Fruit fly (Drosophila melanogaster) whole organism, embryonic: Measurements from ENCODE around the gene CheA7a.
A peak's percentile ranks its signal among the peaks of the same experiment; 100 is the strongest.

ENCODE experiments used
- CG11695 ChIP-seq: fragments of 200-800 bp; sonication (Bioruptor generic); IDR thresholded peaks from 3 replicates; pipeline ENCODE4 v1.3.6; 2022; ENCODE audit warnings: missing biosample characterization, missing genetic modification characterization
- CG12104 ChIP-seq: fragments of 200-800 bp; sonication (Bioruptor generic); optimal IDR thresholded peaks from 3 replicates; lab custom pipeline; 2016; ENCODE audit warnings: missing biosample characterization, missing genetic modification characterization
- CG12391 ChIP-seq: fragments of 200-800 bp; sonication (Bioruptor generic); optimal IDR thresholded peaks from 3 replicates; lab custom pipeline; 2018; ENCODE audit warnings: missing biosample characterization, mild to moderate bottlenecking, missing genetic modification characterization, moderate library complexity
- CG15601 ChIP-seq: fragments of 200-800 bp; sonication (Bioruptor generic); optimal IDR thresholded peaks from 3 replicates; lab custom pipeline; 2019; ENCODE audit warnings: missing biosample characterization, mild to moderate bottlenecking, missing genetic modification characterization, moderate library complexity
- CG16863 ChIP-seq: fragments of 200-800 bp; sonication (Bioruptor generic); optimal IDR thresholded peaks from 3 replicates; lab custom pipeline; 2016; ENCODE audit warnings: missing biosample characterization, missing genetic modification characterization
- CG17328 ChIP-seq: fragments of 200-800 bp; sonication (Bioruptor generic); IDR thresholded peaks from 2 replicates; pipeline ENCODE4 v1.3.6; 2022; ENCODE audit warnings: missing biosample characterization, missing genetic modification characterization
- CG17361 ChIP-seq: fragments of 200-800 bp; sonication (Bioruptor generic); IDR thresholded peaks from 3 replicates; pipeline ENCODE4 v1.3.6; 2022; ENCODE audit warnings: missing biosample characterization, missing genetic modification characterization
- CG17829 ChIP-seq: fragments of 200-800 bp; optimal IDR thresholded peaks from 2 replicates; lab custom pipeline; 2019; ENCODE audit warnings: missing biosample characterization, mild to moderate bottlenecking, missing genetic modification characterization, moderate library complexity
- CG2202 ChIP-seq: fragments of 200-800 bp; sonication (Bioruptor generic); optimal IDR thresholded peaks from 2 replicates; lab custom pipeline; 2018; ENCODE audit warnings: missing biosample characterization, mild to moderate bottlenecking, missing genetic modification characterization
- CG31388 ChIP-seq: fragments of 200-800 bp; sonication (Bioruptor generic); optimal IDR thresholded peaks from 2 replicates; lab custom pipeline; 2016; ENCODE audit warnings: missing biosample characterization, missing genetic modification characterization
- CG32772 ChIP-seq: fragments of 200-800 bp; sonication (Bioruptor generic); IDR thresholded peaks from 2 replicates; pipeline ENCODE4 v1.3.6; 2022; ENCODE audit warnings: missing biosample characterization, missing genetic modification characterization
- CG33557 ChIP-seq: fragments of 200-800 bp; sonication (Bioruptor generic); optimal IDR thresholded peaks from 2 replicates; lab custom pipeline; 2019; ENCODE audit warnings: missing biosample characterization, mild to moderate bottlenecking, missing genetic modification characterization, moderate library complexity
- CG34224 ChIP-seq: fragments of 200-800 bp; sonication (Bioruptor generic); IDR thresholded peaks from 3 replicates; pipeline ENCODE4 v1.3.6; 2022; ENCODE audit warnings: missing biosample characterization, missing genetic modification characterization; ENCODE audit not compliant: partially characterized antibody
- CG34376 ChIP-seq: fragments of 200-800 bp; sonication (Bioruptor generic); optimal IDR thresholded peaks from 2 replicates; lab custom pipeline; 2018; ENCODE audit warnings: missing biosample characterization, mild to moderate bottlenecking, missing genetic modification characterization
- CG4820 ChIP-seq: fragments of 200-800 bp; sonication (Bioruptor generic); optimal IDR thresholded peaks from 3 replicates; lab custom pipeline; 2016; ENCODE audit warnings: missing biosample characterization, missing genetic modification characterization
- CG5245 ChIP-seq: fragments of 200-800 bp; sonication (Bioruptor generic); optimal IDR thresholded peaks from 3 replicates; lab custom pipeline; 2016; ENCODE audit warnings: missing biosample characterization, missing genetic modification characterization
- CG7745 ChIP-seq: fragments of 200-800 bp; sonication (Bioruptor generic); optimal IDR thresholded peaks from 2 replicates; lab custom pipeline; 2018; ENCODE audit warnings: missing biosample characterization, mild to moderate bottlenecking, missing genetic modification characterization, moderate library complexity
- CG9876 ChIP-seq: fragments of 200-800 bp; sonication (Bioruptor generic); optimal IDR thresholded peaks from 2 replicates; lab custom pipeline; 2016; ENCODE audit warnings: missing biosample characterization, missing genetic modification characterization
- CTCF ChIP-seq: fragments of 200-800 bp; sonication (Bioruptor generic); optimal IDR thresholded peaks from 2 replicates; lab custom pipeline; 2017; ENCODE audit warnings: missing biosample characterization, mild to moderate bottlenecking, missing genetic modification characterization, moderate library complexity
- Dad ChIP-seq: fragments of 200-800 bp; sonication (Bioruptor generic); optimal IDR thresholded peaks from 3 replicates; lab custom pipeline; 2016; ENCODE audit warnings: missing biosample characterization, missing genetic modification characterization
- Dek ChIP-seq: fragments of 200-800 bp; sonication (Bioruptor generic); optimal IDR thresholded peaks from 3 replicates; lab custom pipeline; 2019; ENCODE audit warnings: missing biosample characterization, mild to moderate bottlenecking, missing genetic modification characterization, moderate library complexity
- Doc2 ChIP-seq: fragments of 200-800 bp; sonication (Bioruptor generic); IDR thresholded peaks from 2 replicates; pipeline ENCODE4 v1.3.6; 2022; ENCODE audit warnings: missing biosample characterization, missing genetic modification characterization
- Fer1 ChIP-seq: fragments of 200-800 bp; sonication (Bioruptor generic); optimal IDR thresholded peaks from 2 replicates; lab custom pipeline; 2017; ENCODE audit warnings: missing biosample characterization, mild to moderate bottlenecking, missing genetic modification characterization
- GATAe ChIP-seq: fragments of 200-800 bp; sonication (Bioruptor generic); conservative IDR thresholded peaks from 2 replicates; pipeline ENCODE4 v1.3.6; 2022; ENCODE audit warnings: missing biosample characterization, missing genetic modification characterization
- Hand ChIP-seq: fragments of 200-800 bp; sonication (Bioruptor generic); optimal IDR thresholded peaks from 2 replicates; lab custom pipeline; 2017; ENCODE audit warnings: mild to moderate bottlenecking, missing biosample characterization, missing genetic modification reagents, missing genetic modification characterization
- Hr39 ChIP-seq: fragments of >200 bp; optimal IDR thresholded peaks from 2 replicates; lab custom pipeline; 2017
- Max ChIP-seq: fragments of 200-800 bp; sonication (Bioruptor generic); optimal IDR thresholded peaks from 2 replicates; lab custom pipeline; 2016; ENCODE audit warnings: missing biosample characterization, mild to moderate bottlenecking, missing genetic modification characterization
- NFAT ChIP-seq: fragments of 200-800 bp; sonication (Bioruptor generic); IDR thresholded peaks from 2 replicates; pipeline ENCODE4 v1.3.6; 2022; ENCODE audit warnings: missing biosample characterization, missing genetic modification characterization
- Nf-YA ChIP-seq: fragments of 200-800 bp; sonication (Bioruptor generic); IDR thresholded peaks from 2 replicates; pipeline ENCODE4 v1.3.6; 2022; ENCODE audit warnings: missing biosample characterization, missing genetic modification characterization
- NfI ChIP-seq: fragments of 200-800 bp; sonication (Bioruptor generic); optimal IDR thresholded peaks from 3 replicates; lab custom pipeline; 2018; ENCODE audit warnings: missing biosample characterization, mild to moderate bottlenecking, missing genetic modification characterization, moderate library complexity
- PHDP ChIP-seq: fragments of 200-800 bp; sonication (Bioruptor generic); optimal IDR thresholded peaks from 3 replicates; lab custom pipeline; 2018; ENCODE audit warnings: missing biosample characterization, mild to moderate bottlenecking, missing genetic modification characterization, moderate library complexity
- Rfx ChIP-seq: fragments of 200-800 bp; sonication (Bioruptor generic); IDR thresholded peaks from 2 replicates; pipeline ENCODE4 v1.3.6; 2022; ENCODE audit warnings: missing biosample characterization, missing genetic modification characterization
- Taf1 ChIP-seq: fragments of 200-800 bp; sonication (Bioruptor generic); IDR thresholded peaks from 2 replicates; pipeline ENCODE4 v1.3.6; 2022; ENCODE audit warnings: missing biosample characterization, missing genetic modification characterization
- Tbp ChIP-seq: fragments of >200 bp; optimal IDR thresholded peaks from 2 replicates; lab custom pipeline; 2018; ENCODE audit warnings: missing biosample characterization, missing genetic modification characterization
- Trl ChIP-seq, 3 experiments: fragments of >200 bp in 2 of 3; fragments of 200-800 bp in 1 of 3; sonication (Bioruptor generic) in 1 of 3; optimal IDR thresholded peaks; 2 replicates in 1 of 3; 3 replicates in 2 of 3; lab custom pipeline; 2016 to 2017; ENCODE audit warnings: missing biosample characterization in 1 of 3, missing genetic modification characterization in 1 of 3
- bsh ChIP-seq, 2 experiments: fragments of 200-800 bp; sonication (Bioruptor generic); optimal IDR thresholded peaks; 2 replicates each; lab custom pipeline; 2017 to 2018; ENCODE audit warnings: mild to moderate bottlenecking in 2 of 2, missing biosample characterization in 2 of 2, missing genetic modification characterization in 2 of 2, moderate library complexity in 1 of 2
- btn ChIP-seq: fragments of 200-800 bp; sonication (Bioruptor generic); optimal IDR thresholded peaks from 2 replicates; lab custom pipeline; 2016; ENCODE audit warnings: missing biosample characterization, missing genetic modification characterization
- fd96Cb ChIP-seq: fragments of 200-800 bp; sonication (Bioruptor generic); optimal IDR thresholded peaks from 2 replicates; lab custom pipeline; 2018; ENCODE audit warnings: missing biosample characterization, mild to moderate bottlenecking, missing genetic modification characterization, moderate library complexity
- grau ChIP-seq: fragments of 200-800 bp; optimal IDR thresholded peaks from 3 replicates; lab custom pipeline; 2019; ENCODE audit warnings: missing biosample characterization, mild to moderate bottlenecking, missing genetic modification characterization, moderate library complexity
- hkb ChIP-seq, 2 experiments: fragments of 200-800 bp in 1 of 2; fragments of >200 bp in 1 of 2; sonication (Bioruptor generic) in 1 of 2; IDR thresholded peaks in 1 of 2; optimal IDR thresholded peaks in 1 of 2; 2 replicates each; pipeline versions ENCODE4 v1.3.6 to Lab custom; 2017 to 2022; ENCODE audit warnings: missing biosample characterization in 1 of 2, missing genetic modification characterization in 1 of 2
- kah ChIP-seq: fragments of 200-800 bp; sonication (Bioruptor generic); optimal IDR thresholded peaks from 2 replicates; lab custom pipeline; 2018; ENCODE audit warnings: missing biosample characterization, mild to moderate bottlenecking, missing genetic modification characterization
- maf-S ChIP-seq: fragments of 200-800 bp; sonication (Bioruptor generic); optimal IDR thresholded peaks from 2 replicates; lab custom pipeline; 2016; ENCODE audit warnings: missing biosample characterization, missing genetic modification characterization
- nom ChIP-seq: fragments of 200-800 bp; sonication (Bioruptor generic); optimal IDR thresholded peaks from 2 replicates; lab custom pipeline; 2017; ENCODE audit warnings: missing biosample characterization, missing genetic modification characterization, mild to moderate bottlenecking, moderate library complexity, missing genetic modification reagents
- pb ChIP-seq: fragments of 200-800 bp; sonication (Bioruptor generic); optimal IDR thresholded peaks from 3 replicates; lab custom pipeline; 2016; ENCODE audit warnings: missing biosample characterization, missing genetic modification characterization
- pnt ChIP-seq: fragments of 200-800 bp; sonication (Bioruptor generic); optimal IDR thresholded peaks from 3 replicates; lab custom pipeline; 2016; ENCODE audit warnings: missing biosample characterization, missing genetic modification characterization
- prd ChIP-seq, 3 experiments: fragments of >200 bp in 2 of 3; fragments of 200-800 bp in 1 of 3; sonication (Bioruptor generic) in 1 of 3; optimal IDR thresholded peaks in 2 of 3; IDR thresholded peaks in 1 of 3; 2 replicates in 2 of 3; 3 replicates in 1 of 3; pipeline versions ENCODE4 v1.3.6 to Lab custom; 2017 to 2022; ENCODE audit warnings: missing biosample characterization in 1 of 3, missing genetic modification characterization in 1 of 3
- pzg ChIP-seq: fragments of 200-800 bp; sonication (Bioruptor generic); optimal IDR thresholded peaks from 3 replicates; lab custom pipeline; 2018; ENCODE audit warnings: missing biosample characterization, mild to moderate bottlenecking, missing genetic modification characterization, moderate library complexity
- schlank ChIP-seq: fragments of 200-800 bp; sonication (Bioruptor generic); optimal IDR thresholded peaks from 2 replicates; lab custom pipeline; 2018; ENCODE audit warnings: missing biosample characterization, mild to moderate bottlenecking, missing genetic modification characterization
- scrt ChIP-seq: fragments of 200-800 bp; sonication (Bioruptor generic); optimal IDR thresholded peaks from 2 replicates; lab custom pipeline; 2018; ENCODE audit warnings: missing biosample characterization, mild to moderate bottlenecking, missing genetic modification characterization, moderate library complexity
- vfl ChIP-seq: fragments of 200-800 bp; sonication (Bioruptor generic); optimal IDR thresholded peaks from 2 replicates; lab custom pipeline; 2016; ENCODE audit warnings: missing biosample characterization, missing genetic modification characterization

Gene CheA7a

DNA sequence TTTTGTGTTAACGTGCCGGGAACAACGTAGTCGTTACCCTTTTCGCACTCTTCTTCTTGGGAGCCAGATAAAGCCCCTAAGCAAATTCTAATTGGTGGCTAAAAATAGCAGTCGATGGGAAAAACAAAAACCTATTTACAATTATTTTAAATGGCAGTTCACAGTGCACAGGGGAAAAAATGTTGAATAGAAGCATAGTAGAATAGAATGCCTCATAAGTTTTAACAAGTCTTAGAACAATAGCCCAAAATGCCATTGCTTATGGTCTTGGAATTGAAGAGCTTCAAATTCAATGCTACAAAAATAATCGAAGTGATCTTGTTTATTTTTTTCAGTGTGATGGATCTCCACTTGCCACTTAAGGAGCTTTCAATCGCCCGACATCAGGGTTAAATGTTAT is 45.4 kb upstream of the CheA7a start (continued):
- TF ChIP-seq Doc2 (no peak), Taf1 (GFP tag; lab: Robert Waterston, UW) (peak; percentile 69), Rfx (GFP tag; lab: Robert Waterston, UW) (peak; percentile 86), btn (no peak), scrt (GFP tag; lab: Kevin White, UChicago) (peak; percentile 56), fd96Cb (peak; percentile 12), CG5245 (GFP tag; lab: Kevin White, UChicago) (peak; percentile 30), CG32772 (GFP tag; lab: Robert Waterston, UW) (peak; percentile 47; the same call in 1 of the 2 replicates), CG16863 (GFP tag; lab: Kevin White, UChicago) (peak; percentile 45), Dad (peak; percentile 24), Trl (optimal IDR thresholded peaks at IDR 0.05; lab: Kevin White, UChicago) (no peak), Trl (GFP tag; optimal IDR thresholded peaks at IDR 0.05; lab: Kevin White, UChicago) (peak; percentile 73), Nf-YA (GFP tag; lab: Robert Waterston, UW) (no peak), NFAT (GFP tag; lab: Robert Waterston, UW) (peak; percentile 63), vfl (GFP tag; lab: Kevin White, UChicago) (peak; percentile 46), CG7745 (tag; lab: Kevin White, UChicago) (no peak), CG34376 (GFP tag; lab: Kevin White, UChicago) (peak; percentile 41), maf-S (peak; percentile 54), CG11695 (peak; percentile 66; the same call in 1 of the 3 replicates), CG17361 (GFP tag; lab: Robert Waterston, UW) (0 out of 3 replicates have a peak, but pooled peaks have one; percentile 14), pb (GFP tag; lab: Kevin White, UChicago) (peak; percentile 50), CG2202 (tag; lab: Kevin White, UChicago) (no peak), schlank (tag; lab: Kevin White, UChicago) (peak; percentile 59), Tbp (GFP tag; lab: Kevin White, UChicago) (no peak), CG33557 (GFP tag; lab: Kevin White, UChicago) (no peak), CG12104 (GFP tag; lab: Kevin White, UChicago) (peak; percentile 45), hkb (optimal IDR thresholded peaks at IDR 0.05; lab: Kevin White, UChicago) (no peak), hkb (GFP tag; IDR thresholded peaks at IDR 0.05; lab: Robert Waterston, UW) (peak; percentile 70), CG17829 (tag; lab: Kevin White, UChicago) (peak; percentile 33), CG12391 (peak; percentile 54), Dek (peak; percentile 52), CTCF (GFP tag; lab: Kevin White, UChicago) (no peak), CG34224 (GFP tag; lab: Robert Waterston, UW) (no peak), CG4820 (GFP tag; lab: Kevin White, UChicago) (peak; percentile 52), pzg (no peak), Max (GFP tag; lab: Kevin White, UChicago) (peak; percentile 34), prd (optimal IDR thresholded peaks at IDR 0.05; lab: Kevin White, UChicago) (no peak), prd (GFP tag; IDR thresholded peaks at IDR 0.05; lab: Robert Waterston, UW) (peak; percentile 70), PHDP (tag; lab: Kevin White, UChicago) (peak; percentile 71), Hand (GFP tag; lab: Kevin White, UChicago) (peak; percentile 41), Hr39 (lab: Kevin White, UChicago) (no peak), bsh (GFP tag; optimal IDR thresholded peaks at IDR 0.05; lab: Kevin White, UChicago) (peak in 1 of 2 experiments; percentile 55), CG17328 (GFP tag; lab: Robert Waterston, UW) (peak; percentile 45; the same call in 1 of the 2 replicates), kah (GFP tag; lab: Kevin White, UChicago) (peak; percentile 3), CG31388 (GFP tag; lab: Kevin White, UChicago) (peak; percentile 17), pnt (GFP tag; lab: Kevin White, UChicago) (peak; percentile 45), GATAe (GFP tag; lab: Robert Waterston, UW) (peak; percentile 23; the same call in 1 of the 2 replicates), grau (peak; percentile 76), NfI (GFP tag; lab: Kevin White, UChicago) (peak; percentile 73), nom (GFP tag; lab: Kevin White, UChicago) (no peak), Fer1 (GFP tag; lab: Kevin White, UChicago) (peak; percentile 66), CG15601 (tag; lab: Kevin White, UChicago) (no peak), CG9876 (GFP tag; lab: Kevin White, UChicago) (peak; percentile 19)
